Fruit fly (Drosophila melanogaster) whole organism, pupa: ENCODE data around the gene CG13856.

Experiments used
- CG12605 ChIP-seq: fragments of 200-800 bp; sonication (Bioruptor generic); IDR thresholded peaks from 2 replicates; pipeline ENCODE4 v1.3.6; 2022; ENCODE audit warnings: missing biosample characterization, missing genetic modification characterization
- CG13204 ChIP-seq: fragments of 200-800 bp; sonication (Bioruptor generic); optimal IDR thresholded peaks from 2 replicates; lab custom pipeline; 2018; ENCODE audit warnings: missing biosample characterization, mild to moderate bottlenecking, missing genetic modification characterization, moderate library complexity
- CG14655 ChIP-seq: fragments of 200-800 bp; sonication (Bioruptor generic); optimal IDR thresholded peaks from 3 replicates; lab custom pipeline; 2017; ENCODE audit warnings: mild to moderate bottlenecking, missing biosample characterization, missing genetic modification reagents, missing genetic modification characterization
- CG17806 ChIP-seq: fragments of 200-800 bp; sonication (Bioruptor generic); optimal IDR thresholded peaks from 2 replicates; lab custom pipeline; 2018; ENCODE audit warnings: missing biosample characterization, mild to moderate bottlenecking, missing genetic modification characterization, moderate library complexity
- CG8301 ChIP-seq: fragments of 200-800 bp; sonication (Bioruptor generic); optimal IDR thresholded peaks from 2 replicates; lab custom pipeline; 2018; ENCODE audit warnings: missing biosample characterization, mild to moderate bottlenecking, missing genetic modification characterization
- Ets98B ChIP-seq: fragments of 200-800 bp; sonication (Bioruptor generic); IDR thresholded peaks from 2 replicates; pipeline ENCODE4 v1.3.6; 2022; ENCODE audit warnings: missing biosample characterization, missing genetic modification characterization
- Pif1A ChIP-seq: fragments of 200-800 bp; sonication (Bioruptor generic); optimal IDR thresholded peaks from 3 replicates; lab custom pipeline; 2016; ENCODE audit warnings: missing biosample characterization, missing genetic modification characterization
- fd96Ca ChIP-seq: fragments of 200-800 bp; sonication (Bioruptor generic); IDR thresholded peaks from 3 replicates; pipeline ENCODE4 v1.3.6; 2022; ENCODE audit warnings: missing biosample characterization, missing genetic modification characterization
- gl ChIP-seq: fragments of 200-800 bp; sonication (Bioruptor generic); optimal IDR thresholded peaks from 2 replicates; lab custom pipeline; 2018; ENCODE audit warnings: missing biosample characterization, mild to moderate bottlenecking, missing genetic modification characterization

DNA sequence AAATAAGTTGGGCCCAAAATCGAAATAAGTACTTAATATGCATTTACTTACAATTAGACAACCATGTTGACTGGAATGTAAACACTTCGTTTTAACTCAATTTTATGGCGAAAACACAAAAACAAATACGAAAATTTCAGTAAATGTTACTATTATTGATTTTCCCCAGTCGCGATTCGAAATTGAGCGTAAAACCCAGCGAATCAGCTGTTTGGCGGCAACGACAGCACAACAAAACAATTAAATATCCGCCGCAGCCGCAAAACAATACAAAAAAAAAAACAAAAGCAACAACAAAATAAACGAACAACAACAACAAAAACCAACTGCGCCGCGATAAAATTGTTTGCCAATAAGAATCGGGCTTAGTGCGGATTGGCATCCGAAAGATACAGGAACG, 12.8 kb upstream of the CG13856 start, which contains the start of the genes CAH8 and CG7059:
- no peak for TF ChIP-seq CG14655
- no peak for TF ChIP-seq CG17806 (tag; lab: Kevin White, UChicago)
- no peak for TF ChIP-seq CG13204 (GFP tag; lab: Kevin White, UChicago)
- TF ChIP-seq Pif1A (GFP tag; lab: Kevin White, UChicago) = no peak
- TF ChIP-seq CG8301 = no peak
- TF ChIP-seq Ets98B (GFP tag; lab: Robert Waterston, UW) = no peak
- TF ChIP-seq gl (tag; lab: Kevin White, UChicago) = no peak
- TF ChIP-seq CG12605 (GFP tag; lab: Robert Waterston, UW) = 0 out of 2 replicates have a peak, but pooled peaks have one; percentile 11
- TF ChIP-seq fd96Ca (GFP tag; lab: Robert Waterston, UW) = no peak
